Fruit fly (Drosophila melanogaster) whole organism, embryonic: ENCODE measurements around the gene CG13829.

Experiments used
- Ada2b ChIP-seq: fragments of 200-800 bp; sonication (Bioruptor generic); IDR thresholded peaks from 2 replicates; pipeline ENCODE4 v1.3.6; 2022; ENCODE audit warnings: missing biosample characterization, missing genetic modification characterization
- B-H2 ChIP-seq: fragments of 200-800 bp; sonication (Bioruptor generic); optimal IDR thresholded peaks from 2 replicates; lab custom pipeline; 2018; ENCODE audit warnings: missing biosample characterization, mild to moderate bottlenecking, missing genetic modification characterization
- CG10274 ChIP-seq: fragments of 200-800 bp; sonication (Bioruptor generic); optimal IDR thresholded peaks from 3 replicates; lab custom pipeline; 2017; ENCODE audit warnings: missing biosample characterization, mild to moderate bottlenecking, missing genetic modification characterization
- CG10979 ChIP-seq: fragments of 200-800 bp; sonication (Bioruptor generic); optimal IDR thresholded peaks from 2 replicates; lab custom pipeline; 2018; ENCODE audit warnings: missing biosample characterization, mild to moderate bottlenecking, missing genetic modification characterization, moderate library complexity
- CG1233 ChIP-seq: fragments of 200-800 bp; sonication (Bioruptor generic); optimal IDR thresholded peaks from 4 replicates; lab custom pipeline; 2018; ENCODE audit warnings: missing biosample characterization, mild to moderate bottlenecking, missing genetic modification characterization
- CG14860 ChIP-seq: fragments of 200-800 bp; sonication (Bioruptor generic); IDR thresholded peaks from 3 replicates; pipeline ENCODE4 v1.3.6; 2022; ENCODE audit warnings: missing biosample characterization, missing genetic modification characterization; ENCODE audit not compliant: partially characterized antibody
- CG2129 ChIP-seq: fragments of 200-800 bp; sonication (Bioruptor generic); IDR thresholded peaks from 2 replicates; pipeline ENCODE4 v1.3.6; 2022; ENCODE audit warnings: missing biosample characterization, missing genetic modification characterization; ENCODE audit not compliant: partially characterized antibody
- CG2202 ChIP-seq: fragments of 200-800 bp; sonication (Bioruptor generic); optimal IDR thresholded peaks from 2 replicates; lab custom pipeline; 2018; ENCODE audit warnings: missing biosample characterization, mild to moderate bottlenecking, missing genetic modification characterization
- CG3281 ChIP-seq: fragments of 200-800 bp; sonication (Bioruptor generic); optimal IDR thresholded peaks from 3 replicates; lab custom pipeline; 2017; ENCODE audit warnings: missing biosample characterization, mild to moderate bottlenecking, missing genetic modification characterization
- CG6813 ChIP-seq: fragments of 200-800 bp; sonication (Bioruptor generic); optimal IDR thresholded peaks from 2 replicates; lab custom pipeline; 2017; ENCODE audit warnings: missing biosample characterization, missing genetic modification characterization, mild to moderate bottlenecking, moderate library complexity, missing genetic modification reagents
- CG6854 ChIP-seq: fragments of 200-800 bp; sonication (Bioruptor generic); optimal IDR thresholded peaks from 3 replicates; lab custom pipeline; 2017; ENCODE audit warnings: missing biosample characterization, mild to moderate bottlenecking, missing genetic modification characterization
- CG8290 ChIP-seq, 3 experiments: fragments of 200-800 bp; sonication (Bioruptor generic); optimal IDR thresholded peaks; 2 replicates each; lab custom pipeline; 2016 to 2019; ENCODE audit warnings: missing biosample characterization in 3 of 3, missing genetic modification characterization in 3 of 3, mild to moderate bottlenecking in 2 of 3, moderate library complexity in 1 of 3
- CG8924 ChIP-seq: fragments of 200-800 bp; optimal IDR thresholded peaks from 3 replicates; lab custom pipeline; 2019; ENCODE audit warnings: missing biosample characterization, mild to moderate bottlenecking, missing genetic modification characterization, moderate library complexity
- CoRest ChIP-seq: fragments of 200-800 bp; sonication (Bioruptor generic); optimal IDR thresholded peaks from 3 replicates; lab custom pipeline; 2018; ENCODE audit warnings: missing biosample characterization, mild to moderate bottlenecking, missing genetic modification characterization, moderate library complexity
- Deaf1 ChIP-seq: fragments of 200-800 bp; optimal IDR thresholded peaks from 3 replicates; lab custom pipeline; 2019; ENCODE audit warnings: missing biosample characterization, mild to moderate bottlenecking, missing genetic modification characterization, moderate library complexity
- Dfd ChIP-seq, 2 experiments: fragments of >200 bp; optimal IDR thresholded peaks; 2 replicates each; lab custom pipeline; 2017; ENCODE audit warnings: missing biosample characterization in 2 of 2, missing genetic modification characterization in 2 of 2
- Ets65A ChIP-seq: fragments of 200-800 bp; sonication (Bioruptor generic); peaks from one replicate; lab custom pipeline; 2016; ENCODE audit warnings: missing biosample characterization, missing genetic modification characterization
- Gug ChIP-seq: fragments of 200-800 bp; sonication (Bioruptor generic); IDR thresholded peaks from 4 replicates; pipeline ENCODE4 v1.3.6; 2022; ENCODE audit warnings: missing biosample characterization, missing genetic modification characterization
- H2.0 ChIP-seq: fragments of 200-800 bp; sonication (Bioruptor generic); IDR thresholded peaks from 2 replicates; pipeline ENCODE4 v1.3.6; 2022; ENCODE audit warnings: missing biosample characterization, missing genetic modification characterization
- HLH3B ChIP-seq: fragments of 200-800 bp; sonication (Bioruptor generic); IDR thresholded peaks from 2 replicates; pipeline ENCODE4 v1.3.6; 2022; ENCODE audit warnings: missing biosample characterization, missing genetic modification characterization
- Hey ChIP-seq: fragments of 200-800 bp; sonication (Bioruptor generic); optimal IDR thresholded peaks from 3 replicates; lab custom pipeline; 2018; ENCODE audit warnings: missing biosample characterization, mild to moderate bottlenecking, missing genetic modification characterization
- Hr3 ChIP-seq: fragments of 200-800 bp; sonication (Bioruptor generic); optimal IDR thresholded peaks from 3 replicates; lab custom pipeline; 2016; ENCODE audit warnings: missing biosample characterization, missing genetic modification characterization
- Hr39 ChIP-seq: fragments of >200 bp; optimal IDR thresholded peaks from 2 replicates; lab custom pipeline; 2017
- Mad ChIP-seq: fragments of 200-800 bp; sonication (Bioruptor generic); optimal IDR thresholded peaks from 2 replicates; lab custom pipeline; 2016; ENCODE audit warnings: missing biosample characterization, missing genetic modification characterization
- Ravus ChIP-seq: fragments of 200-800 bp; sonication (Bioruptor generic); IDR thresholded peaks from 2 replicates; pipeline ENCODE4 v1.3.6; 2022; ENCODE audit warnings: missing biosample characterization, missing genetic modification characterization
- Spps ChIP-seq: fragments of 200-800 bp; sonication (Bioruptor generic); optimal IDR thresholded peaks from 2 replicates; lab custom pipeline; 2018; ENCODE audit warnings: missing biosample characterization, mild to moderate bottlenecking, missing genetic modification characterization
- Tbp ChIP-seq: fragments of >200 bp; optimal IDR thresholded peaks from 2 replicates; lab custom pipeline; 2018; ENCODE audit warnings: missing biosample characterization, missing genetic modification characterization
- Trl ChIP-seq, 3 experiments: fragments of >200 bp in 2 of 3; fragments of 200-800 bp in 1 of 3; sonication (Bioruptor generic) in 1 of 3; optimal IDR thresholded peaks; 2 replicates in 1 of 3; 3 replicates in 2 of 3; lab custom pipeline; 2016 to 2017; ENCODE audit warnings: missing biosample characterization in 1 of 3, missing genetic modification characterization in 1 of 3
- aop ChIP-seq: fragments of 200-800 bp; sonication (Bioruptor generic); IDR thresholded peaks from 2 replicates; pipeline ENCODE4 v1.3.6; 2022; ENCODE audit warnings: missing biosample characterization, missing genetic modification characterization
- bsh ChIP-seq, 2 experiments: fragments of 200-800 bp; sonication (Bioruptor generic); optimal IDR thresholded peaks; 2 replicates each; lab custom pipeline; 2017 to 2018; ENCODE audit warnings: mild to moderate bottlenecking in 2 of 2, missing biosample characterization in 2 of 2, missing genetic modification characterization in 2 of 2, moderate library complexity in 1 of 2
- crc ChIP-seq: fragments of 200-800 bp; sonication (Bioruptor generic); optimal IDR thresholded peaks from 2 replicates; lab custom pipeline; 2016; ENCODE audit warnings: missing biosample characterization, missing genetic modification characterization
- crol ChIP-seq: fragments of 200-800 bp; sonication (Bioruptor generic); IDR thresholded peaks from 2 replicates; pipeline ENCODE4 v1.3.6; 2022; ENCODE audit warnings: missing biosample characterization, missing genetic modification characterization
- dmrt11E ChIP-seq: fragments of 200-800 bp; sonication (Bioruptor generic); optimal IDR thresholded peaks from 3 replicates; lab custom pipeline; 2018; ENCODE audit warnings: missing biosample characterization, mild to moderate bottlenecking, missing genetic modification characterization, moderate library complexity
- eyg ChIP-seq: fragments of 200-800 bp; sonication (Bioruptor generic); optimal IDR thresholded peaks from 3 replicates; lab custom pipeline; 2016; ENCODE audit warnings: missing biosample characterization, missing genetic modification characterization
- gem ChIP-seq: fragments of 200-800 bp; sonication (Bioruptor generic); optimal IDR thresholded peaks from 2 replicates; lab custom pipeline; 2019; ENCODE audit warnings: missing biosample characterization, mild to moderate bottlenecking, missing genetic modification characterization, moderate library complexity
- gfzf ChIP-seq: fragments of 200-800 bp; sonication (Bioruptor generic); optimal IDR thresholded peaks from 2 replicates; lab custom pipeline; 2016; ENCODE audit warnings: missing biosample characterization, mild to moderate bottlenecking, missing genetic modification characterization, moderate library complexity
- ind ChIP-seq: fragments of 200-800 bp; sonication (Bioruptor generic); optimal IDR thresholded peaks from 3 replicates; lab custom pipeline; 2016; ENCODE audit warnings: missing biosample characterization, missing genetic modification characterization
- jing ChIP-seq: fragments of 200-800 bp; sonication (Bioruptor generic); optimal IDR thresholded peaks from 2 replicates; lab custom pipeline; 2018; ENCODE audit warnings: missing biosample characterization, mild to moderate bottlenecking, missing genetic modification characterization
- ken ChIP-seq: fragments of 200-800 bp; sonication (Bioruptor generic); IDR thresholded peaks from 3 replicates; pipeline ENCODE4 v1.3.6; 2022; ENCODE audit warnings: missing biosample characterization, missing genetic modification characterization
- nom ChIP-seq: fragments of 200-800 bp; sonication (Bioruptor generic); optimal IDR thresholded peaks from 2 replicates; lab custom pipeline; 2017; ENCODE audit warnings: missing biosample characterization, missing genetic modification characterization, mild to moderate bottlenecking, moderate library complexity, missing genetic modification reagents
- otp ChIP-seq: fragments of 200-800 bp; sonication (Bioruptor generic); IDR thresholded peaks from 3 replicates; pipeline ENCODE4, ENCODE4 v1.3.6; 2022; ENCODE audit warnings: missing biosample characterization, missing genetic modification characterization
- peb ChIP-seq: fragments of 200-800 bp; sonication (Bioruptor generic); IDR thresholded peaks from 2 replicates; pipeline ENCODE4 v1.3.6; 2022; ENCODE audit warnings: missing biosample characterization, missing genetic modification characterization
- sima ChIP-seq: fragments of 200-800 bp; sonication (Bioruptor generic); optimal IDR thresholded peaks from 2 replicates; lab custom pipeline; 2016; ENCODE audit warnings: missing biosample characterization, missing genetic modification characterization
- sisA ChIP-seq: fragments of 200-800 bp; sonication (Bioruptor generic); IDR thresholded peaks from 2 replicates; pipeline ENCODE4 v1.3.6; 2022; ENCODE audit warnings: missing biosample characterization, missing genetic modification characterization
- tin ChIP-seq: fragments of 200-800 bp; sonication (Bioruptor generic); optimal IDR thresholded peaks from 3 replicates; lab custom pipeline; 2016; ENCODE audit warnings: missing biosample characterization, missing genetic modification characterization
- zen ChIP-seq: fragments of 200-800 bp; sonication (Bioruptor generic); optimal IDR thresholded peaks from 3 replicates; lab custom pipeline; 2018; ENCODE audit warnings: missing biosample characterization, mild to moderate bottlenecking, missing genetic modification characterization, moderate library complexity

CG13829 gene

DNA sequence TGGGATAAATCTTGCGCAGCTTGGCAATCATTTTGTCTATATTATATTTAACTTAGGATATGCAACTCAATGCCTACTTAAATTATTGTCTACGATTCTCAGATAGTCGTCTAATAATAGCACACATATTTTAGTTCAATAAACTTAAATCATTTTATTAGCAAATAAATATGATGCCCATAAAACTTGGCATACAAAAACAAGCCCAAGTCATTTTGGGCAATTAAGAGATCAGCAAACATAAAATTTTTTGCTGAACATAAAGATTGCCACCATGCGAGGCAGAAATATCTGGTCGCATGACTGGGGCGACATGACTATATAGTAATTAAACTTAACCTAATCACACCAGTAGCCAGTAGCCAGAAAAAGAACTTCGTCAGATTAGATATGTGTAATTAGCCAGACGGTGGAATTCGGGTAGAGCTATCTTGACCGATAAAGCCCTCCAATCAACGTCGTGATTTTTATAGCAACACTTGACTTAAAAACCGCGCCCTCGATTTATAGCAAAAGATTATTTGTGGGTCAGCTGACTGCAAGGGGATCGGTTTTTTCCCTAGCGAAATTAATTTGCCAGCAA, at the start of gene CG13829 (continued):
- TF ChIP-seq B-H2 (GFP tag; lab: Kevin White, UChicago) (peak; percentile 32), Hr39 (lab: Kevin White, UChicago) (no peak), Gug (no peak), jing (GFP tag; lab: Kevin White, UChicago) (no peak), CG3281 (GFP tag; lab: Kevin White, UChicago) (peak; percentile 34), gem (tag; lab: Kevin White, UChicago) (peak; percentile 36), Ets65A (GFP tag; lab: Kevin White, UChicago) (peak; percentile 9)

dm6 chr3R:23210243-23211215, 49.4 kb upstream of the CG13829 start:
- TF ChIP-seq CG2129 (GFP tag; lab: Robert Waterston, UW) = no peak
- TF ChIP-seq dmrt11E (tag; lab: Kevin White, UChicago) = no peak
- TF ChIP-seq crc (GFP tag; lab: Kevin White, UChicago) = no peak
- no peak; the same call in 1 of the 2 replicates for TF ChIP-seq H2.0 (GFP tag; lab: Robert Waterston, UW)
- 0 out of 2 replicates have a peak, but pooled peaks have one; percentile 9 for TF ChIP-seq HLH3B
- no peak for TF ChIP-seq CG10979
- TF ChIP-seq CG2202 (tag; lab: Kevin White, UChicago) = no peak
- no peak; the same call in 1 of the 2 replicates for TF ChIP-seq sisA (GFP tag; lab: Robert Waterston, UW)
- TF ChIP-seq gfzf (GFP tag; lab: Kevin White, UChicago) = no peak
- peak; percentile 84 for TF ChIP-seq crol
- TF ChIP-seq Ravus (GFP tag; lab: Robert Waterston, UW) = no peak
- TF ChIP-seq Ada2b (GFP tag; lab: Robert Waterston, UW) = peak; percentile 30; the same call in 1 of the 2 replicates
- no peak for TF ChIP-seq aop (GFP tag; lab: Robert Waterston, UW)
- TF ChIP-seq CG6813 (GFP tag; lab: Kevin White, UChicago) = no peak
- no peak for TF ChIP-seq peb
- peak; percentile 9 for TF ChIP-seq CoRest
- no peak for TF ChIP-seq Dfd (GFP tag; optimal IDR thresholded peaks at IDR 0.05; lab: Kevin White, UChicago)
- no peak for TF ChIP-seq Gug
- no peak for TF ChIP-seq sima
- TF ChIP-seq otp (GFP tag; lab: Robert Waterston, UW) = no peak
- peak; percentile 21 to 60 for TF ChIP-seq Trl (optimal IDR thresholded peaks at IDR 0.05; lab: Kevin White, UChicago)
- no peak for TF ChIP-seq Trl (GFP tag; optimal IDR thresholded peaks at IDR 0.05; lab: Kevin White, UChicago)
- TF ChIP-seq CG8290 (GFP tag; optimal IDR thresholded peaks at IDR 0.05; lab: Kevin White, UChicago) = no peak
- TF ChIP-seq CG8290 (tag; optimal IDR thresholded peaks at IDR 0.05; lab: Kevin White, UChicago) = peak in 1 of 2 experiments; percentile 52
- peak; percentile 60 for TF ChIP-seq nom
- TF ChIP-seq bsh (GFP tag; optimal IDR thresholded peaks at IDR 0.05; lab: Kevin White, UChicago) = no peak
- no peak for TF ChIP-seq CG8924 (tag; lab: Kevin White, UChicago)
- TF ChIP-seq Tbp (GFP tag; lab: Kevin White, UChicago) = no peak
- TF ChIP-seq CG1233 (GFP tag; lab: Kevin White, UChicago) = no peak
- no peak for TF ChIP-seq CG14860 (GFP tag; lab: Robert Waterston, UW)
- no peak for TF ChIP-seq tin (GFP tag; lab: Kevin White, UChicago)
- TF ChIP-seq Deaf1 (tag; lab: Kevin White, UChicago) = peak; percentile 34
- TF ChIP-seq Spps (tag; lab: Kevin White, UChicago) = no peak
- TF ChIP-seq CG10274 = no peak
- no peak for TF ChIP-seq CG6854 (GFP tag; lab: Kevin White, UChicago)
- TF ChIP-seq eyg = no peak
- no peak for TF ChIP-seq zen (tag; lab: Kevin White, UChicago)
- no peak for TF ChIP-seq ken (GFP tag; lab: Robert Waterston, UW)
- TF ChIP-seq ind (GFP tag; lab: Kevin White, UChicago) = no peak
- no peak for TF ChIP-seq Hr3 (GFP tag; lab: Kevin White, UChicago)
- TF ChIP-seq Hey = peak; percentile 41
- TF ChIP-seq Mad (GFP tag; lab: Kevin White, UChicago) = no peak
